Worm (Caenorhabditis elegans) whole organism, L1 larva: ENCODE data around the gene F59B10.2.

Source experiments
- C04F5.9 ChIP-seq: sonication (generic microtip); optimal IDR thresholded peaks from 2 replicates; lab custom pipeline; 2016; ENCODE audit warnings: missing genetic modification characterization, missing compliant biosample characterization
- C16A3.4 ChIP-seq: fragments of 150-350 bp; optimal IDR thresholded peaks from 2 replicates; lab custom pipeline; 2014; ENCODE audit warnings: missing biosample characterization, missing genetic modification characterization
- F16B12.6 ChIP-seq: fragments of 150-350 bp; optimal IDR thresholded peaks from 2 replicates; lab custom pipeline; 2014; ENCODE audit warnings: missing biosample characterization, missing genetic modification characterization
- Y116A8C.19 ChIP-seq: sonication (generic microtip); optimal IDR thresholded peaks from 2 replicates; lab custom pipeline; 2016; ENCODE audit warnings: missing compliant biosample characterization, missing genetic modification characterization, borderline replicate concordance
- aly-2 ChIP-seq: fragments of 150-350 bp; optimal IDR thresholded peaks from 2 replicates; lab custom pipeline; 2014; ENCODE audit warnings: missing biosample characterization, missing genetic modification characterization
- ama-1 ChIP-seq: fragments of 150-350 bp; optimal IDR thresholded peaks from 2 replicates; lab custom pipeline; 2014
- blmp-1 ChIP-seq: fragments of 150-350 bp; optimal IDR thresholded peaks from 2 replicates; lab custom pipeline; 2014; ENCODE audit warnings: missing biosample characterization, missing genetic modification characterization
- ceh-63 ChIP-seq: fragments of 200-800 bp; sonication (Bioruptor generic); optimal IDR thresholded peaks from 2 replicates; lab custom pipeline; 2018; ENCODE audit warnings: mild to moderate bottlenecking, missing genetic modification characterization, missing compliant biosample characterization
- ceh-82 ChIP-seq, 3 experiments: fragments of 150-350 bp in 1 of 3; sonication (generic microtip) in 2 of 3; optimal IDR thresholded peaks; 2 replicates each; lab custom pipeline; 2014 to 2017; ENCODE audit warnings: missing biosample characterization in 3 of 3, missing genetic modification characterization in 3 of 3
- ces-1 ChIP-seq: fragments of 150-350 bp; optimal IDR thresholded peaks from 2 replicates; lab custom pipeline; 2014; ENCODE audit warnings: missing biosample characterization, missing genetic modification reagents, missing genetic modification characterization
- dpl-1 ChIP-seq, 3 experiments: fragments of 150-350 bp in 2 of 3; sonication (generic microtip) in 1 of 3; optimal IDR thresholded peaks; 2 replicates each; lab custom pipeline; 2014 to 2017; ENCODE audit warnings: missing biosample characterization in 3 of 3, missing genetic modification characterization in 3 of 3, missing genetic modification reagents in 3 of 3
- efl-3 ChIP-seq: fragments of 200-800 bp; sonication (Bioruptor generic); optimal IDR thresholded peaks from 2 replicates; lab custom pipeline; 2018; ENCODE audit warnings: mild to moderate bottlenecking, missing genetic modification characterization, missing compliant biosample characterization
- egl-13 ChIP-seq: sonication (generic microtip); optimal IDR thresholded peaks from 2 replicates; lab custom pipeline; 2016; ENCODE audit warnings: missing genotype, missing genetic modification reagents, missing genetic modification characterization, missing compliant biosample characterization
- egl-27 ChIP-seq, 2 experiments: fragments of 150-350 bp in 1 of 2; sonication (generic microtip); optimal IDR thresholded peaks; 3 replicates each; lab custom pipeline; 2017 to 2018; ENCODE audit warnings: missing biosample characterization in 2 of 2, missing genetic modification characterization in 2 of 2, missing genetic modification reagents in 2 of 2
- elt-2 ChIP-seq: sonication (generic microtip); optimal IDR thresholded peaks from 2 replicates; lab custom pipeline; 2016; ENCODE audit warnings: missing genetic modification characterization, mild to moderate bottlenecking, inconsistent platforms, missing compliant biosample characterization, missing genetic modification reagents
- elt-3 ChIP-seq, 6 experiments: fragments of 150-350 bp in 1 of 6; sonication (generic microtip); optimal IDR thresholded peaks; 2 replicates each; lab custom pipeline; 2017 to 2018; ENCODE audit warnings: missing biosample characterization in 6 of 6, missing genetic modification characterization in 6 of 6, inconsistent platforms in 1 of 6
- ets-5 ChIP-seq: fragments of 200-800 bp; sonication (Bioruptor generic); IDR thresholded peaks from 2 replicates; pipeline ENCODE4 v1.3.6; 2022; ENCODE audit warnings: missing genetic modification characterization, missing compliant biosample characterization
- fkh-10 ChIP-seq: sonication (generic microtip); optimal IDR thresholded peaks from 2 replicates; lab custom pipeline; 2017; ENCODE audit warnings: missing biosample characterization, missing genetic modification reagents, missing genetic modification characterization
- fos-1 ChIP-seq: fragments of 150-350 bp; optimal IDR thresholded peaks from 2 replicates; lab custom pipeline; 2014; ENCODE audit warnings: missing biosample characterization, missing genetic modification characterization
- grh-1 ChIP-seq: fragments of 200-800 bp; sonication (Bioruptor generic); IDR thresholded peaks from 2 replicates; pipeline ENCODE4 v1.3.6; 2022; ENCODE audit warnings: missing genetic modification reagents, missing genetic modification characterization, missing compliant biosample characterization
- hpl-2 ChIP-seq: fragments of 150-350 bp; optimal IDR thresholded peaks from 2 replicates; lab custom pipeline; 2014; ENCODE audit warnings: missing biosample characterization, missing genetic modification reagents, missing genetic modification characterization
- irx-1 ChIP-seq: sonication (generic microtip); optimal IDR thresholded peaks from 2 replicates; lab custom pipeline; 2016; ENCODE audit warnings: missing genetic modification characterization, missing compliant biosample characterization
- isw-1 ChIP-seq: fragments of 200-800 bp; sonication (Bioruptor generic); IDR thresholded peaks from 2 replicates; pipeline ENCODE4 v1.3.6; 2022; ENCODE audit warnings: missing genetic modification characterization, missing compliant biosample characterization
- jun-1 ChIP-seq: fragments of 150-350 bp; optimal IDR thresholded peaks from 2 replicates; lab custom pipeline; 2014; ENCODE audit warnings: missing biosample characterization, missing genetic modification reagents, missing genetic modification characterization
- lin-13 ChIP-seq: fragments of 150-350 bp; optimal IDR thresholded peaks from 2 replicates; lab custom pipeline; 2014; ENCODE audit warnings: missing biosample characterization, missing genetic modification reagents, missing genetic modification characterization
- lin-35 ChIP-seq, 2 experiments: fragments of 150-350 bp; optimal IDR thresholded peaks; 2 replicates each; lab custom pipeline; 2014; ENCODE audit warnings: missing biosample characterization in 2 of 2, missing genetic modification characterization in 2 of 2, missing genetic modification reagents in 2 of 2
- lir-3 ChIP-seq: sonication (generic microtip); optimal IDR thresholded peaks from 2 replicates; lab custom pipeline; 2016; ENCODE audit warnings: mild to moderate bottlenecking, missing genetic modification characterization, moderate library complexity, missing compliant biosample characterization; ENCODE audit not compliant: poor library complexity
- mab-9 ChIP-seq: fragments of 200-800 bp; sonication (Bioruptor generic); IDR thresholded peaks from 2 replicates; pipeline ENCODE4 v1.3.6; 2022; ENCODE audit warnings: missing genetic modification reagents, missing genetic modification characterization, missing compliant biosample characterization
- mep-1 ChIP-seq: fragments of 150-350 bp; optimal IDR thresholded peaks from 2 replicates; lab custom pipeline; 2014; ENCODE audit warnings: missing biosample characterization, missing genetic modification characterization
- nhr-19 ChIP-seq: fragments of 200-800 bp; sonication (Bioruptor generic); conservative IDR thresholded peaks from 2 replicates; pipeline ENCODE4 v1.3.6; 2022; ENCODE audit warnings: missing genetic modification characterization, missing compliant biosample characterization
- nhr-28 ChIP-seq: fragments of 150-350 bp; optimal IDR thresholded peaks from 2 replicates; lab custom pipeline; 2014; ENCODE audit warnings: missing biosample characterization, missing genetic modification characterization
- nhr-47 ChIP-seq: sonication (generic microtip); optimal IDR thresholded peaks from 2 replicates; lab custom pipeline; 2016; ENCODE audit warnings: mild to moderate bottlenecking, missing genetic modification characterization, moderate library complexity, missing compliant biosample characterization
- nhr-77 ChIP-seq: fragments of 150-350 bp; optimal IDR thresholded peaks from 2 replicates; lab custom pipeline; 2014; ENCODE audit warnings: missing biosample characterization, missing genetic modification characterization
- nhr-85 ChIP-seq: sonication (generic microtip); peaks from one replicate; lab custom pipeline; 2016; ENCODE audit warnings: missing genetic modification characterization, inconsistent platforms, missing compliant biosample characterization
- nhr-90 ChIP-seq: sonication (generic microtip); optimal IDR thresholded peaks from 2 replicates; lab custom pipeline; 2016; ENCODE audit warnings: mild to moderate bottlenecking, missing genetic modification characterization, missing compliant biosample characterization; ENCODE audit not compliant: poor library complexity
- pag-3 ChIP-seq: sonication (generic microtip); optimal IDR thresholded peaks from 2 replicates; lab custom pipeline; 2017; ENCODE audit warnings: missing genetic modification characterization, mild to moderate bottlenecking, missing compliant biosample characterization, antibody characterized with exemption, borderline replicate concordance; ENCODE audit not compliant: insufficient read depth
- skn-1 ChIP-seq: fragments of 150-350 bp; optimal IDR thresholded peaks from 2 replicates; lab custom pipeline; 2014; ENCODE audit warnings: missing biosample characterization, missing genetic modification characterization
- snpc-4 ChIP-seq: fragments of 150-350 bp; optimal IDR thresholded peaks from 2 replicates; lab custom pipeline; 2014; ENCODE audit warnings: missing biosample characterization, missing genetic modification characterization
- snu-23 ChIP-seq: sonication (generic microtip); optimal IDR thresholded peaks from 2 replicates; lab custom pipeline; 2016; ENCODE audit warnings: missing genetic modification characterization, missing compliant biosample characterization
- sox-4 ChIP-seq: sonication (generic microtip); optimal IDR thresholded peaks from 2 replicates; lab custom pipeline; 2016; ENCODE audit warnings: missing genetic modification characterization, missing compliant biosample characterization
- sptf-1 ChIP-seq: fragments of 150-350 bp; optimal IDR thresholded peaks from 2 replicates; lab custom pipeline; 2014; ENCODE audit warnings: missing biosample characterization, missing genetic modification characterization
- sup-37 ChIP-seq: fragments of 200-800 bp; sonication (Bioruptor generic); optimal IDR thresholded peaks from 2 replicates; lab custom pipeline; 2018; ENCODE audit warnings: mild to moderate bottlenecking, missing genetic modification characterization, missing compliant biosample characterization
- swsn-7 ChIP-seq: sonication (generic microtip); optimal IDR thresholded peaks from 2 replicates; lab custom pipeline; 2016; ENCODE audit warnings: missing genetic modification characterization, missing compliant biosample characterization
- tbx-2 ChIP-seq: sonication (generic microtip); optimal IDR thresholded peaks from 2 replicates; lab custom pipeline; 2016; ENCODE audit warnings: missing genetic modification characterization, missing compliant biosample characterization
- tlp-1 ChIP-seq: fragments of 150-350 bp; optimal IDR thresholded peaks from 2 replicates; lab custom pipeline; 2014; ENCODE audit warnings: missing biosample characterization, missing genetic modification characterization
- unc-30 ChIP-seq: sonication (generic microtip); optimal IDR thresholded peaks from 2 replicates; lab custom pipeline; 2017; ENCODE audit warnings: missing biosample characterization, missing genetic modification characterization
- unc-98 ChIP-seq: fragments of 200-800 bp; sonication (Bioruptor generic); IDR thresholded peaks from 2 replicates; pipeline ENCODE4 v1.3.6; 2022; ENCODE audit warnings: missing genetic modification characterization, missing compliant biosample characterization
- xbp-1 ChIP-seq: sonication (generic microtip); optimal IDR thresholded peaks from 2 replicates; lab custom pipeline; 2016; ENCODE audit warnings: missing genetic modification characterization, missing compliant biosample characterization
- zag-1 ChIP-seq: fragments of 150-350 bp; optimal IDR thresholded peaks from 2 replicates; lab custom pipeline; 2014; ENCODE audit warnings: missing biosample characterization, missing genetic modification characterization
- zip-4 ChIP-seq: fragments of 200-800 bp; sonication (Bioruptor generic); optimal IDR thresholded peaks from 2 replicates; lab custom pipeline; 2018; ENCODE audit warnings: mild to moderate bottlenecking, missing genetic modification characterization, moderate library complexity, missing compliant biosample characterization
- ztf-11 ChIP-seq, 2 experiments: sonication (generic microtip); optimal IDR thresholded peaks; 2 replicates each; lab custom pipeline; 2016 to 2017; ENCODE audit warnings: missing genetic modification characterization in 2 of 2, missing biosample characterization in 1 of 2, missing compliant biosample characterization in 1 of 2
- ztf-4 ChIP-seq: fragments of 150-350 bp; optimal IDR thresholded peaks from 2 replicates; lab custom pipeline; 2014; ENCODE audit warnings: missing biosample characterization, missing genetic modification characterization

F59B10.2 gene

ce11 chrII:10555484-10556075 lies 45.9 kb upstream of the F59B10.2 start:
- no peak for TF ChIP-seq nhr-28 (tag; lab: Kevin White, UChicago)
- TF ChIP-seq pag-3 = no peak
- no peak for TF ChIP-seq sup-37 (GFP tag; lab: Kevin White, UChicago)
- TF ChIP-seq dpl-1 (GFP tag; optimal IDR thresholded peaks at IDR 0.05; lab: Kevin White, UChicago) = peak; percentile 16 to 47 (median 18)
- no peak for TF ChIP-seq ces-1 (GFP tag; lab: Kevin White, UChicago)
- TF ChIP-seq nhr-47 (tag; lab: Kevin White, UChicago) = peak; percentile 64
- peak; percentile 5 for TF ChIP-seq F16B12.6 (tag; lab: Kevin White, UChicago)
- no peak for TF ChIP-seq tlp-1 (tag; lab: Kevin White, UChicago)
- peak; percentile 18 for TF ChIP-seq irx-1 (tag; lab: Kevin White, UChicago)
- no peak for TF ChIP-seq zip-4 (GFP tag; lab: Kevin White, UChicago)
- TF ChIP-seq lin-13 (GFP tag; lab: Kevin White, UChicago) = peak; percentile 45
- TF ChIP-seq lir-3 = peak; percentile 46
- no peak for TF ChIP-seq fkh-10
- no peak for TF ChIP-seq unc-30 (tag; lab: Kevin White, UChicago)
- no peak for TF ChIP-seq sptf-1
- peak; percentile 25 to 73 for TF ChIP-seq lin-35 (GFP tag; optimal IDR thresholded peaks at IDR 0.05; lab: Kevin White, UChicago)
- TF ChIP-seq isw-1 (GFP tag; lab: Robert Waterston, UW) = no peak
- peak; percentile 25 for TF ChIP-seq snpc-4
- no peak for TF ChIP-seq efl-3
- peak in 1 of 3 experiments; percentile 17 for TF ChIP-seq ceh-82 (tag; optimal IDR thresholded peaks at IDR 0.05; lab: Kevin White, UChicago)
- TF ChIP-seq elt-3 (tag; optimal IDR thresholded peaks at IDR 0.05; lab: Kevin White, UChicago) = peak in 2 of 6 experiments; percentile 37 to 61
- peak; percentile 84 for TF ChIP-seq nhr-90 (tag; lab: Kevin White, UChicago)
- TF ChIP-seq swsn-7 (tag; lab: Kevin White, UChicago) = peak; percentile 62
- TF ChIP-seq skn-1 (tag; lab: Kevin White, UChicago) = peak; percentile 57
- TF ChIP-seq mab-9 (GFP tag; lab: Robert Waterston, UW) = no peak
- TF ChIP-seq elt-2 (tag; lab: Kevin White, UChicago) = peak; percentile 61
- 0 out of 2 replicates have a peak, but pooled peaks have one; percentile 37 for TF ChIP-seq grh-1 (GFP tag; lab: Robert Waterston, UW)
- TF ChIP-seq egl-27 (tag; optimal IDR thresholded peaks at IDR 0.05; lab: Kevin White, UChicago) = peak in 1 of 2 experiments; percentile 60
- peak; percentile 0 for TF ChIP-seq jun-1 (tag; lab: Kevin White, UChicago)
- peak; percentile 59 for TF ChIP-seq tbx-2 (tag; lab: Kevin White, UChicago)
- peak; percentile 64 for TF ChIP-seq ama-1 (lab: Kevin White, UChicago)
- TF ChIP-seq snu-23 = peak; percentile 80
- TF ChIP-seq hpl-2 (GFP tag; lab: Kevin White, UChicago) = no peak
- no peak for TF ChIP-seq aly-2 (tag; lab: Kevin White, UChicago)
- no peak for TF ChIP-seq ceh-63 (GFP tag; lab: Kevin White, UChicago)
- peak; percentile 55 for TF ChIP-seq xbp-1 (tag; lab: Kevin White, UChicago)
- no peak for TF ChIP-seq unc-98 (GFP tag; lab: Robert Waterston, UW)
- TF ChIP-seq fos-1 = no peak
- peak; percentile 67 for TF ChIP-seq nhr-19
- peak; percentile 11 for TF ChIP-seq nhr-77 (tag; lab: Kevin White, UChicago)
- peak in 1 of 2 experiments; percentile 2 for TF ChIP-seq ztf-11 (tag; optimal IDR thresholded peaks at IDR 0.05; lab: Kevin White, UChicago)
- TF ChIP-seq nhr-85 (tag; lab: Kevin White, UChicago) = peak; percentile 97
- no peak for TF ChIP-seq zag-1 (tag; lab: Kevin White, UChicago)
- TF ChIP-seq C16A3.4 (tag; lab: Kevin White, UChicago) = peak; percentile 10
- TF ChIP-seq egl-13 = no peak
- no peak for TF ChIP-seq sox-4 (tag; lab: Kevin White, UChicago)
- no peak for TF ChIP-seq Y116A8C.19 (tag; lab: Kevin White, UChicago)
- peak; percentile 85 for TF ChIP-seq blmp-1 (tag; lab: Kevin White, UChicago)
- peak; percentile 73 for TF ChIP-seq ztf-4 (tag; lab: Kevin White, UChicago)
- no peak for TF ChIP-seq ets-5 (GFP tag; lab: Robert Waterston, UW)
- TF ChIP-seq mep-1 = peak; percentile 81
- TF ChIP-seq C04F5.9 (tag; lab: Kevin White, UChicago) = no peak
